Fruit fly (Drosophila melanogaster) whole organism, wandering third instar larva: Measurements from ENCODE around the gene mRRF2.
A peak's percentile ranks its signal among the peaks of the same experiment; 100 is the strongest.

Source experiments
- Abd-B ChIP-seq: fragments of >200 bp; optimal IDR thresholded peaks from 2 replicates; lab custom pipeline; 2017; ENCODE audit warnings: missing biosample characterization, missing genetic modification characterization
- CG32264 ChIP-seq: fragments of 200-800 bp; sonication (Bioruptor generic); optimal IDR thresholded peaks from 2 replicates; lab custom pipeline; 2016; ENCODE audit warnings: missing biosample characterization, missing genetic modification characterization
- CG9705 ChIP-seq: fragments of 200-800 bp; sonication (Bioruptor generic); optimal IDR thresholded peaks from 2 replicates; lab custom pipeline; 2018; ENCODE audit warnings: missing biosample characterization, mild to moderate bottlenecking, missing genetic modification characterization
- Dfd ChIP-seq: fragments of >200 bp; optimal IDR thresholded peaks from 2 replicates; lab custom pipeline; 2017; ENCODE audit warnings: missing biosample characterization, missing genetic modification characterization
- Dif ChIP-seq: fragments of 200-275, 200-300 bp; sonication (Bioruptor generic); optimal IDR thresholded peaks from 2 replicates; lab custom pipeline; 2018; ENCODE audit warnings: missing biosample characterization, missing genetic modification characterization; ENCODE audit not compliant: partially characterized antibody
- GATAd ChIP-seq: sonication (Bioruptor generic); optimal IDR thresholded peaks from 2 replicates; lab custom pipeline; 2016; ENCODE audit warnings: missing biosample characterization, missing genetic modification characterization
- HLH106 ChIP-seq: fragments of 200-800 bp; optimal IDR thresholded peaks from 3 replicates; lab custom pipeline; 2019; ENCODE audit warnings: missing biosample characterization, mild to moderate bottlenecking, missing genetic modification characterization, moderate library complexity
- Hnf4 ChIP-seq: fragments of 200-800 bp; sonication (Bioruptor generic); optimal IDR thresholded peaks from 2 replicates; lab custom pipeline; 2016; ENCODE audit warnings: missing biosample characterization, mild to moderate bottlenecking, missing genetic modification characterization
- Hr78 ChIP-seq: fragments of >200 bp; optimal IDR thresholded peaks from 2 replicates; lab custom pipeline; 2017; ENCODE audit warnings: missing biosample characterization, missing genetic modification characterization
- Hr83 ChIP-seq: fragments of 200-300 bp; sonication (Bioruptor generic); optimal IDR thresholded peaks from 2 replicates; lab custom pipeline; 2016; ENCODE audit warnings: missing biosample characterization, mild to moderate bottlenecking, missing genetic modification characterization, moderate library complexity; ENCODE audit not compliant: poor library complexity, severe bottlenecking
- Jra ChIP-seq: sonication (Bioruptor generic); optimal IDR thresholded peaks from 2 replicates; lab custom pipeline; 2016; ENCODE audit warnings: missing biosample characterization, missing genetic modification characterization
- Mio ChIP-seq: sonication (Bioruptor generic); optimal IDR thresholded peaks from 2 replicates; lab custom pipeline; 2016; ENCODE audit warnings: missing biosample characterization, missing genetic modification characterization
- Myc ChIP-seq: fragments of >200 bp; optimal IDR thresholded peaks from 2 replicates; lab custom pipeline; 2017
- OdsH ChIP-seq: fragments of 200-800 bp; sonication (Bioruptor generic); optimal IDR thresholded peaks from 2 replicates; lab custom pipeline; 2016; ENCODE audit warnings: missing biosample characterization, mild to moderate bottlenecking, missing genetic modification characterization
- Rel ChIP-seq, 2 experiments: fragments of 200-800 bp; sonication (Bioruptor generic) in 1 of 2; optimal IDR thresholded peaks; 2 replicates in 1 of 2; 3 replicates in 1 of 2; lab custom pipeline; 2016 to 2019; ENCODE audit warnings: mild to moderate bottlenecking in 2 of 2, missing biosample characterization in 2 of 2, missing genetic modification characterization in 2 of 2, moderate library complexity in 1 of 2
- Sp1 ChIP-seq: fragments of 200-800 bp; sonication (Bioruptor generic); optimal IDR thresholded peaks from 3 replicates; lab custom pipeline; 2019; ENCODE audit warnings: missing biosample characterization, mild to moderate bottlenecking, missing genetic modification characterization, moderate library complexity
- br ChIP-seq: fragments of 200-800 bp; sonication (Bioruptor generic); optimal IDR thresholded peaks from 2 replicates; lab custom pipeline; 2016; ENCODE audit warnings: missing biosample characterization, missing genetic modification characterization
- dmrt93B ChIP-seq: fragments of 200-800 bp; sonication (Bioruptor generic); optimal IDR thresholded peaks from 2 replicates; lab custom pipeline; 2018; ENCODE audit warnings: missing biosample characterization, mild to moderate bottlenecking, missing genetic modification characterization
- dsf ChIP-seq: sonication (Bioruptor generic); optimal IDR thresholded peaks from 2 replicates; lab custom pipeline; 2016; ENCODE audit warnings: missing biosample characterization, missing genetic modification characterization, borderline replicate concordance
- ey ChIP-seq: fragments of 200-800 bp; sonication (Bioruptor generic); optimal IDR thresholded peaks from 2 replicates; lab custom pipeline; 2016; ENCODE audit warnings: missing biosample characterization, missing genetic modification characterization
- foxo ChIP-seq, 2 experiments: fragments of 200-800 bp; sonication (Bioruptor generic); optimal IDR thresholded peaks; 2 replicates in 1 of 2; 3 replicates in 1 of 2; lab custom pipeline; 2016 to 2017; ENCODE audit warnings: missing biosample characterization in 2 of 2, missing genetic modification characterization in 2 of 2
- fru ChIP-seq: fragments of 200-800 bp; sonication (Bioruptor generic); optimal IDR thresholded peaks from 3 replicates; lab custom pipeline; 2016; ENCODE audit warnings: missing biosample characterization, mild to moderate bottlenecking, missing genetic modification characterization
- h ChIP-seq: fragments of 200-800 bp; sonication (Bioruptor generic); optimal IDR thresholded peaks from 3 replicates; lab custom pipeline; 2016; ENCODE audit warnings: missing biosample characterization, mild to moderate bottlenecking, missing genetic modification characterization
- jim ChIP-seq: fragments of 175-275, 200-325 bp; sonication (Bioruptor generic); optimal IDR thresholded peaks from 2 replicates; lab custom pipeline; 2016; ENCODE audit warnings: missing biosample characterization, mild to moderate bottlenecking, missing genetic modification characterization
- lola ChIP-seq: fragments of >200 bp; optimal IDR thresholded peaks from 2 replicates; lab custom pipeline; 2017; ENCODE audit warnings: missing biosample characterization, missing genetic modification characterization
- pan ChIP-seq: fragments of >200 bp; optimal IDR thresholded peaks from 2 replicates; lab custom pipeline; 2017
- psq ChIP-seq: fragments of 200-800 bp; sonication (Bioruptor generic); optimal IDR thresholded peaks from 3 replicates; lab custom pipeline; 2017; ENCODE audit warnings: missing biosample characterization, mild to moderate bottlenecking, missing genetic modification characterization, moderate library complexity
- rgr ChIP-seq: fragments of 200-800 bp; sonication (Bioruptor generic); optimal IDR thresholded peaks from 3 replicates; lab custom pipeline; 2016; ENCODE audit warnings: missing biosample characterization, mild to moderate bottlenecking, missing genetic modification characterization
- sv ChIP-seq: fragments of 200-800 bp; sonication (Bioruptor generic); optimal IDR thresholded peaks from 3 replicates; lab custom pipeline; 2016; ENCODE audit warnings: missing biosample characterization, missing genetic modification characterization
- tai ChIP-seq: sonication (Bioruptor generic); optimal IDR thresholded peaks from 2 replicates; lab custom pipeline; 2016; ENCODE audit warnings: missing biosample characterization, missing genetic modification characterization
- woc ChIP-seq: sonication (Bioruptor generic); optimal IDR thresholded peaks from 2 replicates; lab custom pipeline; 2016; ENCODE audit warnings: missing biosample characterization, mild to moderate bottlenecking, missing genetic modification characterization

mRRF2 gene

dm6 chr3R:22588756-22589155, 24.7 kb upstream of the mRRF2 start:
- TF ChIP-seq sv (GFP tag; lab: Kevin White, UChicago) (no peak), Hr78 (no peak), br (GFP tag; lab: Kevin White, UChicago) (no peak), h (GFP tag; lab: Kevin White, UChicago) (no peak), Abd-B (GFP tag; lab: Kevin White, UChicago) (no peak)
- TF ChIP-seq, all 38 proteins: peak for 0

DNA sequence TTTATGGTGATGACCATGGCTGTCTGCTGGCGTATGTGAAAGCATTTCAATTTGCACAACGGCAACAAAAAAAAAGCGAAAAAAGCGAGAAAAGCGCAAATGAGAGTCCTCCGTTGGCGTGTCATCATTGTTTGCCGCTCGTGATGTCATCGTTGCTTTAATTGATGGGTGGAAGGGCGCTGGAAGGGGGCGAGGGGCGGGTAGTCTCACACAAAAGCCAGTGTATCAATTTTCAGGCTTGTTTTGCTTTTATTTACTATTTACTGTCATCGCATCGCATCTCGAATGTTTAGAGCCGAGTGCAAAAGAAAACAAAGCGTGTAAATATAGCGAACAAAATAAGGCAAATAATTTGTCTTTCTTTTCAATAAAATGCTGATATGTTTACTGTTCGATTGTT, 24.2 kb upstream of the mRRF2 start:
- peak; percentile 29 for TF ChIP-seq rgr (GFP tag; lab: Kevin White, UChicago)
- TF ChIP-seq ey (GFP tag; lab: Kevin White, UChicago): no peak
- TF ChIP-seq dmrt93B: peak; percentile 13

dm6 chr3R:22590668-22591275, 22.7 kb upstream of the mRRF2 start:
- no peak for TF ChIP-seq GATAd (GFP tag; lab: Kevin White, UChicago)
- no peak for TF ChIP-seq pan (lab: Kevin White, UChicago)
- peak; percentile 5 for TF ChIP-seq sv (GFP tag; lab: Kevin White, UChicago)
- TF ChIP-seq ey (GFP tag; lab: Kevin White, UChicago): peak; percentile 10
- peak; percentile 26 for TF ChIP-seq psq (GFP tag; lab: Kevin White, UChicago)
- TF ChIP-seq OdsH (GFP tag; lab: Kevin White, UChicago): peak; percentile 33
- TF ChIP-seq rgr (GFP tag; lab: Kevin White, UChicago): peak; percentile 7
- TF ChIP-seq woc: peak; percentile 9
- peak; percentile 49 for TF ChIP-seq br (GFP tag; lab: Kevin White, UChicago)
- peak in 1 of 2 experiments; percentile 3 for TF ChIP-seq foxo (GFP tag; optimal IDR thresholded peaks at IDR 0.05; lab: Kevin White, UChicago)
- peak; percentile 43 for TF ChIP-seq fru (GFP tag; lab: Kevin White, UChicago)
- TF ChIP-seq Hr78: no peak
- peak; percentile 22 for TF ChIP-seq h (GFP tag; lab: Kevin White, UChicago)

DNA sequence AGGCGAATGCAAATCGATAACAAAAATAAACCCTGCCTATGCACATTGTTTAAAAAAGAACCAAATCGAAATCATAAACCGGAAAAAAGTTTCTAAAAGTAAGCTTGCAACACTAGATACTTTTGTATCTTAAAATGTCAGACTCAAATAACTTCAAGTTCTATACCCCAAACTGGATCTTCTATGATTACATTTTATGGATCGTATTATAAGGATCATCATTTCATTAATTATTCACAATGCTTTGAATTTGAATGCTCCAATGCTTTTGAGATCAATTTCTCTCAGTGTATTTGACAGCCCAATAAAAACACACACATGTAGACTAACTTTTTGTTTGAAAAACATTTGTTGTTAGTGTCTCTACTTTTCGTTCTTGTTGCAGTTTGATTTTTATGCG, 19.2 kb upstream of the mRRF2 start:
- TF ChIP-seq Myc (lab: Kevin White, UChicago) (no peak), tai (GFP tag; lab: Kevin White, UChicago) (no peak), Dfd (GFP tag; lab: Kevin White, UChicago) (no peak), CG9705 (GFP tag; lab: Kevin White, UChicago) (no peak), Mio (GFP tag; lab: Kevin White, UChicago) (no peak), br (GFP tag; lab: Kevin White, UChicago) (no peak), GATAd (GFP tag; lab: Kevin White, UChicago) (no peak), ey (GFP tag; lab: Kevin White, UChicago) (no peak), foxo (GFP tag; optimal IDR thresholded peaks at IDR 0.05; lab: Kevin White, UChicago) (no peak), Hr78 (no peak), psq (GFP tag; lab: Kevin White, UChicago) (no peak), Sp1 (no peak), Dif (GFP tag; lab: Kevin White, UChicago) (no peak), Abd-B (GFP tag; lab: Kevin White, UChicago) (no peak), lola (GFP tag; lab: Kevin White, UChicago) (no peak)
- TF ChIP-seq, all 38 proteins: peak for 0

dm6 chr3R:22595293-22595868, 18.1 kb upstream of the mRRF2 start:
- no peak for TF ChIP-seq Hnf4 (GFP tag; lab: Kevin White, UChicago)
- TF ChIP-seq HLH106 (tag; lab: Kevin White, UChicago): no peak
- no peak for TF ChIP-seq Rel (GFP tag; optimal IDR thresholded peaks at IDR 0.05; lab: Kevin White, UChicago)
- TF ChIP-seq Rel (tag; optimal IDR thresholded peaks at IDR 0.05; lab: Kevin White, UChicago): no peak
- no peak for TF ChIP-seq h (GFP tag; lab: Kevin White, UChicago)
- TF ChIP-seq dsf (GFP tag; lab: Kevin White, UChicago): no peak
- no peak for TF ChIP-seq tai (GFP tag; lab: Kevin White, UChicago)
- TF ChIP-seq CG32264 (GFP tag; lab: Kevin White, UChicago): no peak
- TF ChIP-seq Hr83 (GFP tag; lab: Kevin White, UChicago): no peak
- no peak for TF ChIP-seq Jra (GFP tag; lab: Kevin White, UChicago)
- no peak for TF ChIP-seq Dif (GFP tag; lab: Kevin White, UChicago)
- no peak for TF ChIP-seq psq (GFP tag; lab: Kevin White, UChicago)
- no peak for TF ChIP-seq Myc (lab: Kevin White, UChicago)
- TF ChIP-seq foxo (GFP tag; optimal IDR thresholded peaks at IDR 0.05; lab: Kevin White, UChicago): no peak
- TF ChIP-seq woc: no peak
- no peak for TF ChIP-seq Sp1
- no peak for TF ChIP-seq jim (GFP tag; lab: Kevin White, UChicago)
